In genomic region chrV:7199077-7199476, ce11 we compare ENCODE assay signal across 2 worm cellular contexts.
A peak's percentile ranks its signal among the peaks of the same experiment; 100 is the strongest.
TF ChIP-seq lines count a peak whose summit lies in the region.

No protein-coding gene starts in this region.

TF ChIP-seq in whole organism, L4 larva, 104 proteins besides CTCF, POLR2A, EP300 and RAD21:
- TF ChIP-seq snpc-1.2 (GFP tag; IDR thresholded peaks at IDR 0.05; lab: Robert Waterston, UW) (peak; percentile 53; the same call in 1 of the 2 replicates), mep-1 (tag; optimal IDR thresholded peaks at IDR 0.05; lab: Kevin White, UChicago) (no peak), zag-1 (tag; optimal IDR thresholded peaks at IDR 0.05; lab: Kevin White, UChicago) (no peak), F49E8.2 (tag; optimal IDR thresholded peaks at IDR 0.05; lab: Kevin White, UChicago; ENCODE audit: borderline replicate concordance) (peak; percentile 36)

TF ChIP-seq in whole organism, young adult, 124 proteins besides CTCF, POLR2A, EP300 and RAD21:
- TF ChIP-seq snpc-1.1 (tag; optimal IDR thresholded peaks at IDR 0.05; lab: Kevin White, UChicago; ENCODE audit: insufficient read depth): peak; percentile 50
- TF ChIP-seq dpl-1 (GFP tag; optimal IDR thresholded peaks at IDR 0.05; lab: Kevin White, UChicago): no peak
- no peak for TF ChIP-seq lag-1 (GFP tag; IDR thresholded peaks at IDR 0.05; lab: Robert Waterston, UW)
- TF ChIP-seq rcor-1 (GFP tag; IDR thresholded peaks at IDR 0.05; lab: Robert Waterston, UW): no peak
- TF ChIP-seq ama-1 (optimal IDR thresholded peaks at IDR 0.05; lab: Kevin White, UChicago): no peak
- no peak for TF ChIP-seq ama-1 (GFP tag; optimal IDR thresholded peaks at IDR 0.05; lab: Kevin White, UChicago)
- TF ChIP-seq madf-6 (GFP tag; IDR thresholded peaks at IDR 0.05; lab: Robert Waterston, UW): peak; percentile 93
- TF ChIP-seq lsl-1 (GFP tag; optimal IDR thresholded peaks at IDR 0.05; lab: Kevin White, UChicago): peak; percentile 97
- TF ChIP-seq nhr-90 (tag; optimal IDR thresholded peaks at IDR 0.05; lab: Kevin White, UChicago): no peak
- TF ChIP-seq egl-18 (GFP tag; IDR thresholded peaks at IDR 0.05; lab: Robert Waterston, UW): no peak
- peak; percentile 89 for TF ChIP-seq xnd-1 (tag; optimal IDR thresholded peaks at IDR 0.05; lab: Kevin White, UChicago)
- peak; percentile 51 for TF ChIP-seq ceh-91 (GFP tag; IDR thresholded peaks at IDR 0.05; lab: Robert Waterston, UW)
- no peak for TF ChIP-seq athp-1 (tag; optimal IDR thresholded peaks at IDR 0.05; lab: Kevin White, UChicago)
- TF ChIP-seq somi-1 (GFP tag; optimal IDR thresholded peaks at IDR 0.05; lab: Kevin White, UChicago): no peak
- peak; percentile 90 for TF ChIP-seq madf-3 (GFP tag; IDR thresholded peaks at IDR 0.05; lab: Robert Waterston, UW)
- TF ChIP-seq hsf-1 (GFP tag; IDR thresholded peaks at IDR 0.05; lab: Robert Waterston, UW): 0 out of 2 replicates have a peak, but pooled peaks have one; percentile 14
- no peak for TF ChIP-seq attf-6 (GFP tag; IDR thresholded peaks at IDR 0.05; lab: Robert Waterston, UW)
- no peak for TF ChIP-seq zim-3 (tag; optimal IDR thresholded peaks at IDR 0.05; lab: Kevin White, UChicago)
- no peak for TF ChIP-seq bed-2 (GFP tag; IDR thresholded peaks at IDR 0.05; lab: Robert Waterston, UW)
- peak; percentile 75 for TF ChIP-seq madf-8 (GFP tag; conservative IDR thresholded peaks at IDR 0.05; lab: Robert Waterston, UW)
- no peak for TF ChIP-seq madf-10 (tag; optimal IDR thresholded peaks at IDR 0.05; lab: Kevin White, UChicago)
- no peak for TF ChIP-seq aptf-2 (GFP tag; conservative IDR thresholded peaks at IDR 0.05; lab: Robert Waterston, UW)
- no peak for TF ChIP-seq aptf-3 (GFP tag; IDR thresholded peaks at IDR 0.05; lab: Robert Waterston, UW)
- TF ChIP-seq ceh-100 (GFP tag; IDR thresholded peaks at IDR 0.05; lab: Robert Waterston, UW): no peak
- no peak for TF ChIP-seq F55B11.4 (tag; optimal IDR thresholded peaks at IDR 0.05; lab: Kevin White, UChicago; ENCODE audit: borderline replicate concordance, insufficient read depth)
- TF ChIP-seq D2030.7 (GFP tag; IDR thresholded peaks at IDR 0.05; lab: Robert Waterston, UW): peak; percentile 54; the same call in 1 of the 2 replicates
- TF ChIP-seq F33H1.4 (GFP tag; IDR thresholded peaks at IDR 0.05; lab: Robert Waterston, UW): peak; percentile 93
- TF ChIP-seq T07F8.4 (tag; optimal IDR thresholded peaks at IDR 0.05; lab: Kevin White, UChicago): no peak
- 0 out of 2 replicates have a peak, but pooled peaks have one; percentile 7 for TF ChIP-seq mcd-1 (GFP tag; IDR thresholded peaks at IDR 0.05; lab: Robert Waterston, UW)
- no peak for TF ChIP-seq Y79H2A.3 (GFP tag; conservative IDR thresholded peaks at IDR 0.05; lab: Robert Waterston, UW)
- TF ChIP-seq efl-1 (GFP tag; optimal IDR thresholded peaks at IDR 0.05; lab: Kevin White, UChicago): peak; percentile 7
- peak; percentile 31 for TF ChIP-seq tbp1 (GFP tag; optimal IDR thresholded peaks at IDR 0.05; lab: Kevin White, UChicago)
- TF ChIP-seq lin-54 (GFP tag; optimal IDR thresholded peaks at IDR 0.05; lab: Kevin White, UChicago): peak; percentile 54
- TF ChIP-seq T26A5.8 (tag; optimal IDR thresholded peaks at IDR 0.05; lab: Kevin White, UChicago): no peak
- TF ChIP-seq mel-28 (tag; optimal IDR thresholded peaks at IDR 0.05; lab: Kevin White, UChicago; ENCODE audit: borderline replicate concordance): no peak
- no peak for TF ChIP-seq ceh-79 (tag; optimal IDR thresholded peaks at IDR 0.05; lab: Kevin White, UChicago)
- no peak for TF ChIP-seq let-526 (GFP tag; IDR thresholded peaks at IDR 0.05; lab: Robert Waterston, UW)

Comparison
In these comparisons a context has a peak if more than half of its experiments do, and no peak if none do; other contexts are left out.
1. Of the 7 proteins assayed by ChIP-seq in both whole organism, young adult and whole organism, L4 larva: peak only in whole organism, young adult: none; only in whole organism, L4 larva: F49E8.2; in both: none; in neither: 6.